Fruit fly (Drosophila melanogaster): ENCODE results near the gene Duba.

Duba gene

dm6 chr3L:11609835-11610234 is 570 bp upstream of the Duba start, which contains the start of gene CG42832:
TSS of gene CG42832 (plus strand) at chr3L:11610135.
- TF ChIP-seq fkh (GFP tag; optimal IDR thresholded peaks at IDR 0.05) (peak; percentile 5), CG6163 (GFP tag; IDR thresholded peaks at IDR 0.05) (no peak)

DNA sequence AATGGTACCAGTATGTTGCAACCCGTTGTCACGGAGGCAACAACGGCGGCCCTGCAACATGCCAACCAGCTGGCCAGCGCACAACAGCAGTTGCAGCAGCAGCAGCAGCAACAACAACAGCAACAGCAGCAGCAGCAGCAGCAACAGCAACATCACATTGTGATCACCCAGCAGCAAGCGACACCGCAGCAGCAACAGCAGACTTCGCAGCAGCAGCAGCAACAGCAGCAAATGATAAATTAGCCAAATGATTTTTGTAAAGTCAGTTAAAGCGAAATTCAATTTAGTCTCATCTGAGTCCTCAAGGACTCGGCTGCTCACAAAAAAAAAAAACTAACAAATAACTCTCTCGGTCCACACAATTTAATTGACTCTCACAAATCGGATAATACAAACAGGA is 5.0 kb downstream of the Duba start:
- TF ChIP-seq lz (GFP tag; optimal IDR thresholded peaks at IDR 0.05) (no peak), Eip93F (GFP tag; optimal IDR thresholded peaks at IDR 0.05) (no peak), topi (GFP tag; optimal IDR thresholded peaks at IDR 0.05) (no peak), Eip75B (GFP tag; optimal IDR thresholded peaks at IDR 0.05) (no peak), Sox14 (GFP tag; optimal IDR thresholded peaks at IDR 0.05) (no peak)

dm6 chr3L:11602040-11602439 is 7.2 kb downstream of the Duba start:
- no peak for TF ChIP-seq lz (GFP tag; optimal IDR thresholded peaks at IDR 0.05)
- TF ChIP-seq CG7368 (GFP tag; optimal IDR thresholded peaks at IDR 0.05): peak; percentile 72

dm6 chr3L:11601133-11601532 is 8.1 kb downstream of the Duba start:
- TF ChIP-seq CG6163 (GFP tag; IDR thresholded peaks at IDR 0.05) (0 out of 3 replicates have a peak, but pooled peaks have one; percentile 27), salr (GFP tag; optimal IDR thresholded peaks at IDR 0.05) (no peak), CG7368 (GFP tag; optimal IDR thresholded peaks at IDR 0.05) (peak; percentile 50), esn (GFP tag; optimal IDR thresholded peaks at IDR 0.05) (no peak), eg (GFP tag; IDR thresholded peaks at IDR 0.05) (0 out of 3 replicates have a peak, but pooled peaks have one; percentile 28), CG11902 (GFP tag; optimal IDR thresholded peaks at IDR 0.05) (no peak), CG9139 (GFP tag; optimal IDR thresholded peaks at IDR 0.05) (no peak), lz (GFP tag; optimal IDR thresholded peaks at IDR 0.05) (no peak), Hr38 (GFP tag; optimal IDR thresholded peaks at IDR 0.05) (no peak), CG1621 (tag; optimal IDR thresholded peaks at IDR 0.05) (no peak), CG8119 (GFP tag; IDR thresholded peaks at IDR 0.05) (no peak), dsx (GFP tag; optimal IDR thresholded peaks at IDR 0.05; ENCODE audit: poor library complexity, severe bottlenecking) (no peak), Lpt (GFP tag; optimal IDR thresholded peaks at IDR 0.05) (no peak), CG6792 (GFP tag; optimal IDR thresholded peaks at IDR 0.05) (no peak), fkh (GFP tag; optimal IDR thresholded peaks at IDR 0.05) (no peak)

dm6 chr3L:11599965-11600420 is 9.3 kb downstream of the Duba start, which contains the start of the genes CG14137 and CG46394:
TSS of gene CG14137 (minus strand) at chr3L:11600065.
TSS of gene CG46394 (plus strand) at chr3L:11600370.
- TF ChIP-seq net (GFP tag; optimal IDR thresholded peaks at IDR 0.05) (no peak), fd59A (GFP tag; optimal IDR thresholded peaks at IDR 0.05) (no peak), Ets96B (tag; optimal IDR thresholded peaks at IDR 0.05) (no peak), dsx (GFP tag; optimal IDR thresholded peaks at IDR 0.05; ENCODE audit: poor library complexity, severe bottlenecking) (no peak), CG10669 (GFP tag; optimal IDR thresholded peaks at IDR 0.05) (no peak), CG16779 (tag; optimal IDR thresholded peaks at IDR 0.05) (no peak), CG4318 (GFP tag; optimal IDR thresholded peaks at IDR 0.05) (no peak), achi (GFP tag; optimal IDR thresholded peaks at IDR 0.05) (no peak), fd85E (GFP tag; optimal IDR thresholded peaks at IDR 0.05) (no peak)

DNA sequence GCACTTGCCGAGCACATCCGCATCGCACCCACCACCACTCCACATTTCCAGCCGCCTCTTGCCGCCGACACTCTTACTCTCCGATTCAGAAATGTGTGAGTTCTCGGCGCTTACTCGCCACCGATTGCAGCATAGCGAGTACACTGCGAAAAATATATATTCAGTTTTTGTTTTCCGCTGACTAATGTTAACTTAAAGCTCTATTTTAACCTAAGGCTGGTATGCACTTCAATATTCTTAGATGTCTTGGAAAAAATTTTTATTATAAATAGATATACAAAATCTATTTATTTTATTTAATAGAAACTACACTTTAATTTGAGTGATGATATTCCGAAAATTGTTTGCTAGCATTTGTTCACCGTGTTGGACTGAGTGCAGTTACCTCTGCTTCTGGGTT is 10.0 kb downstream of the Duba start:
- TF ChIP-seq CG8632 (GFP tag; optimal IDR thresholded peaks at IDR 0.05) (peak; percentile 11), spab (GFP tag; optimal IDR thresholded peaks at IDR 0.05) (peak; percentile 11), cyc (GFP tag; optimal IDR thresholded peaks at IDR 0.05) (no peak), CG6854 (GFP tag; optimal IDR thresholded peaks at IDR 0.05) (no peak), Hr39 (GFP tag; optimal IDR thresholded peaks at IDR 0.05) (no peak), Blimp-1 (GFP tag; optimal IDR thresholded peaks at IDR 0.05) (no peak), pdm3 (GFP tag; optimal IDR thresholded peaks at IDR 0.05) (no peak), lz (GFP tag; optimal IDR thresholded peaks at IDR 0.05) (no peak), Gug (GFP tag; IDR thresholded peaks at IDR 0.05) (no peak), CG3919 (GFP tag; optimal IDR thresholded peaks at IDR 0.05) (no peak), CG6163 (GFP tag; IDR thresholded peaks at IDR 0.05) (0 out of 3 replicates have a peak, but pooled peaks have one; percentile 23), CG11294 (GFP tag; IDR thresholded peaks at IDR 0.05) (0 out of 2 replicates have a peak, but pooled peaks have one; percentile 7), Ets96B (tag; optimal IDR thresholded peaks at IDR 0.05) (peak; percentile 54), fd85E (GFP tag; optimal IDR thresholded peaks at IDR 0.05) (no peak), Lpt (GFP tag; optimal IDR thresholded peaks at IDR 0.05) (no peak), Eip78C (GFP tag) (no peak), net (GFP tag; optimal IDR thresholded peaks at IDR 0.05) (peak; percentile 7), vri (GFP tag; optimal IDR thresholded peaks at IDR 0.05) (no peak), Smox (GFP tag; optimal IDR thresholded peaks at IDR 0.05) (no peak), topi (GFP tag; optimal IDR thresholded peaks at IDR 0.05) (no peak), CG4318 (GFP tag; optimal IDR thresholded peaks at IDR 0.05) (peak; percentile 1), Sox14 (GFP tag; optimal IDR thresholded peaks at IDR 0.05) (no peak), CG10669 (GFP tag; optimal IDR thresholded peaks at IDR 0.05) (no peak), CG6276 (GFP tag; optimal IDR thresholded peaks at IDR 0.05) (no peak)

Measured in whole organism, prepupa.